Worm (Caenorhabditis elegans): ENCODE results near the gene nhr-10.

The nhr-10 gene

ce11 chrIII:7106854-7107253 lies 8.4 kb downstream of the nhr-10 start:
- TF ChIP-seq snpc-1.1 (tag; optimal IDR thresholded peaks at IDR 0.05; ENCODE audit: insufficient read depth) (no peak), nhr-80 (tag; optimal IDR thresholded peaks at IDR 0.05) (peak; percentile 67), cebp-1 (GFP tag; IDR thresholded peaks at IDR 0.05) (no peak), cebp-1 (tag; optimal IDR thresholded peaks at IDR 0.05) (peak; percentile 52)

- TF ChIP-seq D2030.7 (GFP tag; IDR thresholded peaks at IDR 0.05) (peak; percentile 98), hlh-12 (tag; optimal IDR thresholded peaks at IDR 0.05) (no peak), egrh-3 (GFP tag; IDR thresholded peaks at IDR 0.05) (no peak), lir-1 (GFP tag; conservative IDR thresholded peaks at IDR 0.05) (peak; percentile 76), ztf-26 (tag; optimal IDR thresholded peaks at IDR 0.05) (no peak), sdz-38 (tag; optimal IDR thresholded peaks at IDR 0.05) (no peak), nhr-27 (tag; optimal IDR thresholded peaks at IDR 0.05) (no peak), mxl-1 (tag; optimal IDR thresholded peaks at IDR 0.05) (no peak), him-1 (tag; optimal IDR thresholded peaks at IDR 0.05) (peak; percentile 62), B0336.3 (GFP tag; IDR thresholded peaks at IDR 0.05) (peak; percentile 79), ZK185.1 (tag; optimal IDR thresholded peaks at IDR 0.05; ENCODE audit: poor library complexity, severe bottlenecking) (no peak), somi-1 (GFP tag; optimal IDR thresholded peaks at IDR 0.05) (no peak), Y53G8AR.9 (GFP tag; conservative IDR thresholded peaks at IDR 0.05) (peak; percentile 73; the same call in 1 of the 2 replicates), nhr-179 (tag; optimal IDR thresholded peaks at IDR 0.05) (no peak), gei-17 (GFP tag; optimal IDR thresholded peaks at IDR 0.05) (no peak), madf-8 (GFP tag; conservative IDR thresholded peaks at IDR 0.05) (peak; percentile 99), pha-4 (tag; optimal IDR thresholded peaks at IDR 0.05) (no peak), Y79H2A.3 (GFP tag; conservative IDR thresholded peaks at IDR 0.05) (0 out of 2 replicates have a peak, but pooled peaks have one; percentile 67), lsl-1 (GFP tag; optimal IDR thresholded peaks at IDR 0.05) (peak; percentile 88), athp-1 (tag; optimal IDR thresholded peaks at IDR 0.05) (peak; percentile 20), tlf-1 (GFP tag; optimal IDR thresholded peaks at IDR 0.05) (peak; percentile 90), pbrm-1 (GFP tag; IDR thresholded peaks at IDR 0.05) (peak; percentile 27; the same call in 1 of the 2 replicates), aptf-2 (GFP tag; conservative IDR thresholded peaks at IDR 0.05) (no peak), snpc-1.1 (tag; optimal IDR thresholded peaks at IDR 0.05; ENCODE audit: insufficient read depth) (peak; percentile 82), repo-1 (tag; optimal IDR thresholded peaks at IDR 0.05) (no peak), ceh-100 (GFP tag; IDR thresholded peaks at IDR 0.05) (no peak), rpc-1 (optimal IDR thresholded peaks at IDR 0.05) (no peak), rpc-1 (tag; optimal IDR thresholded peaks at IDR 0.05) (no peak), ets-4 (GFP tag; optimal IDR thresholded peaks at IDR 0.05) (no peak), madf-3 (GFP tag; IDR thresholded peaks at IDR 0.05) (peak; percentile 91), Y67H2A.10 (GFP tag; conservative IDR thresholded peaks at IDR 0.05) (no peak), ccch-3 (GFP tag; optimal IDR thresholded peaks at IDR 0.05) (no peak), ama-1 (optimal IDR thresholded peaks at IDR 0.05) (no peak), ama-1 (GFP tag; optimal IDR thresholded peaks at IDR 0.05) (peak in 1 of 2 experiments; percentile 7), unc-130 (GFP tag; optimal IDR thresholded peaks at IDR 0.05) (peak; percentile 94), zfh-2 (GFP tag; conservative IDR thresholded peaks at IDR 0.05) (no peak), snpc-1.3 (tag; optimal IDR thresholded peaks at IDR 0.05; ENCODE audit: insufficient read depth) (peak; percentile 89), B0019.2 (GFP tag; conservative IDR thresholded peaks at IDR 0.05) (peak; percentile 80), mes-4 (tag; optimal IDR thresholded peaks at IDR 0.05) (no peak), K11D2.4 (GFP tag; IDR thresholded peaks at IDR 0.05) (no peak), bed-1 (GFP tag; IDR thresholded peaks at IDR 0.05) (no peak), C17E4.6 (GFP tag; IDR thresholded peaks at IDR 0.05) (peak; percentile 78; the same call in 1 of the 2 replicates), aptf-3 (GFP tag; IDR thresholded peaks at IDR 0.05) (no peak), ztf-28 (GFP tag; IDR thresholded peaks at IDR 0.05) (0 out of 2 replicates have a peak, but pooled peaks have one; percentile 20), egl-44 (GFP tag; IDR thresholded peaks at IDR 0.05) (no peak)
Observed at ce11 chrIII:7103940-7104440, 11.2 kb downstream of the nhr-10 start, which contains the start of gene cpg-2. Gene cpg-2 (minus strand): TSS chrIII:7103990.

All from whole organism, young adult.